Fruit fly (Drosophila melanogaster) whole organism, adult: ENCODE measurements around the gene OtopLb.

Experiments used
- CG11617 ChIP-seq: fragments of 200-800 bp; sonication (Bioruptor generic); optimal IDR thresholded peaks from 2 replicates; lab custom pipeline; 2017; ENCODE audit warnings: mild to moderate bottlenecking, missing biosample characterization, missing genetic modification reagents, missing genetic modification characterization
- CG7045 ChIP-seq: fragments of 200-800 bp; sonication (Bioruptor generic); optimal IDR thresholded peaks from 2 replicates; lab custom pipeline; 2017; ENCODE audit warnings: missing biosample characterization, mild to moderate bottlenecking, missing genetic modification characterization
- CG7101 ChIP-seq: fragments of 200-800 bp; sonication (Bioruptor generic); optimal IDR thresholded peaks from 2 replicates; lab custom pipeline; 2018; ENCODE audit warnings: missing biosample characterization, mild to moderate bottlenecking, missing genetic modification characterization, moderate library complexity
- Clk ChIP-seq: fragments of 200-800 bp; sonication (Bioruptor generic); optimal IDR thresholded peaks from 2 replicates; lab custom pipeline; 2017; ENCODE audit warnings: missing biosample characterization, missing genetic modification characterization
- Crg-1 ChIP-seq: fragments of 200-800 bp; sonication (Bioruptor generic); optimal IDR thresholded peaks from 2 replicates; lab custom pipeline; 2016; ENCODE audit warnings: missing biosample characterization, missing genetic modification characterization
- Hr96 ChIP-seq: fragments of 200-800 bp; sonication (Bioruptor generic); optimal IDR thresholded peaks from 2 replicates; lab custom pipeline; 2016; ENCODE audit warnings: missing biosample characterization, missing genetic modification characterization
- Mnt ChIP-seq: fragments of 200-800 bp; sonication (Bioruptor generic); optimal IDR thresholded peaks from 2 replicates; lab custom pipeline; 2016; ENCODE audit warnings: missing biosample characterization, mild to moderate bottlenecking, missing genetic modification characterization
- bab1 ChIP-seq: fragments of 200-800 bp; sonication (Bioruptor generic); optimal IDR thresholded peaks from 3 replicates; lab custom pipeline; 2019; ENCODE audit warnings: missing biosample characterization, mild to moderate bottlenecking, missing genetic modification characterization, moderate library complexity
- cnc ChIP-seq, 2 experiments: fragments of >200 bp; optimal IDR thresholded peaks; 2 replicates each; lab custom pipeline; 2017
- kay ChIP-seq: fragments of 200-800 bp; sonication (Bioruptor generic); peaks from one replicate; lab custom pipeline; 2016; ENCODE audit warnings: missing biosample characterization, missing genetic modification characterization, borderline replicate concordance
- pad ChIP-seq: fragments of 200-800 bp; sonication (Bioruptor generic); optimal IDR thresholded peaks from 3 replicates; lab custom pipeline; 2017; ENCODE audit warnings: missing biosample characterization, missing genetic modification characterization, mild to moderate bottlenecking, moderate library complexity, missing genetic modification reagents
- tj ChIP-seq: fragments of 200-800 bp; sonication (Bioruptor generic); optimal IDR thresholded peaks from 3 replicates; lab custom pipeline; 2017; ENCODE audit warnings: missing biosample characterization, mild to moderate bottlenecking, missing genetic modification characterization, moderate library complexity
- toe ChIP-seq: fragments of 200-800 bp; sonication (Bioruptor generic); optimal IDR thresholded peaks from 2 replicates; lab custom pipeline; 2016; ENCODE audit warnings: missing biosample characterization, missing genetic modification characterization

DNA sequence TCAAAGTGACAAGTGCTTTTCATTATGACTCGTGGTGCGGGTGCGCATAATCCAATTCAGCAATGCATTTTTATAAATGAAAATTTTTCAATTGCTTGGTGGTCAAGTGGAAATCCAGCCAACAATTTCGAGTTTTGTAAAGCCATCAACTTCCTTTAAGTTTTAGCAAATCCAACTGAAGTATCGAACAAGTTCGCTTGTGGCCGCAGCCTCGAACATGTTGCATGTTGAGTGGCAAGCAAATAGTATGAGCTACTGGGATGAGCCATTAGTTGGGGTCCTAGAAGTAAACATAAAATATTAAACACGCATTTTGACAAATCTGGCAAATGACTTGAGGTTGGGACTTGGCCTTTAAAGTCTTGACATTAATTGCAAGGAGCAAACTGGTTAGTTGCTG lies 49.1 kb downstream of the OtopLb start:
- TF ChIP-seq CG7101 (tag; lab: Kevin White, UChicago) (no peak), kay (no peak), Clk (no peak), toe (GFP tag; lab: Kevin White, UChicago) (no peak), pad (no peak), tj (GFP tag; lab: Kevin White, UChicago) (no peak), Hr96 (GFP tag; lab: Kevin White, UChicago) (no peak), cnc (optimal IDR thresholded peaks at IDR 0.05; lab: Kevin White, UChicago) (no peak), CG11617 (no peak), CG7045 (GFP tag; lab: Kevin White, UChicago) (no peak), Crg-1 (GFP tag; lab: Kevin White, UChicago) (no peak), bab1 (no peak), Mnt (no peak)
